Worm (Caenorhabditis elegans) whole organism, L4/young adult: ENCODE measurements around the gene nstp-1.

Source experiments
- W03F9.2 ChIP-seq: fragments of 150-350 bp; optimal IDR thresholded peaks from 2 replicates; lab custom pipeline; 2014; ENCODE audit warnings: missing biosample characterization, missing genetic modification characterization
- dao-5 ChIP-seq: sonication (generic microtip); optimal IDR thresholded peaks from 2 replicates; lab custom pipeline; 2016; ENCODE audit warnings: missing genotype, missing genetic modification characterization, moderate library complexity, missing compliant biosample characterization
- him-1 ChIP-seq: sonication (generic microtip); optimal IDR thresholded peaks from 2 replicates; lab custom pipeline; 2016; ENCODE audit warnings: missing genotype, missing genetic modification reagents, missing genetic modification characterization, missing compliant biosample characterization

- no peak for TF ChIP-seq W03F9.2 (tag; lab: Kevin White, UChicago)
- no peak for TF ChIP-seq him-1
- no peak for TF ChIP-seq dao-5 (tag; lab: Kevin White, UChicago)
Observed at ce11 chrIV:8943430-8943829, 41.2 kb upstream of the nstp-1 start.
